Worm (Caenorhabditis elegans) whole organism, L4 larva: ENCODE results near the gene nhr-211.

Source experiments
- ceh-82 ChIP-seq: sonication (generic microtip); optimal IDR thresholded peaks from 2 replicates; lab custom pipeline; 2017; ENCODE audit warnings: missing biosample characterization, missing genetic modification characterization
- dve-1 ChIP-seq: sonication (generic microtip); optimal IDR thresholded peaks from 2 replicates; lab custom pipeline; 2017; ENCODE audit warnings: antibody characterized with exemption, mild to moderate bottlenecking, missing genetic modification characterization, missing compliant biosample characterization; ENCODE audit not compliant: insufficient read depth
- hlh-30 ChIP-seq: sonication (generic microtip); optimal IDR thresholded peaks from 2 replicates; lab custom pipeline; 2017; ENCODE audit warnings: antibody characterized with exemption, mild to moderate bottlenecking, missing genetic modification characterization, missing compliant biosample characterization; ENCODE audit not compliant: insufficient read depth
- rbr-2 ChIP-seq: sonication (generic microtip); optimal IDR thresholded peaks from 2 replicates; lab custom pipeline; 2016; ENCODE audit warnings: missing genotype, missing genetic modification characterization, missing compliant biosample characterization
- sdz-12 ChIP-seq: fragments of 200-800 bp; sonication (Bioruptor generic); optimal IDR thresholded peaks from 2 replicates; lab custom pipeline; 2018; ENCODE audit warnings: mild to moderate bottlenecking, missing genetic modification characterization, missing compliant biosample characterization
- unc-130 ChIP-seq: sonication (generic microtip); optimal IDR thresholded peaks from 2 replicates; lab custom pipeline; 2016; ENCODE audit warnings: missing genetic modification reagents, missing genetic modification characterization, missing compliant biosample characterization
- ztf-11 ChIP-seq: fragments of 150-350 bp; optimal IDR thresholded peaks from 2 replicates; lab custom pipeline; 2014; ENCODE audit warnings: missing biosample characterization, missing genetic modification characterization

DNA sequence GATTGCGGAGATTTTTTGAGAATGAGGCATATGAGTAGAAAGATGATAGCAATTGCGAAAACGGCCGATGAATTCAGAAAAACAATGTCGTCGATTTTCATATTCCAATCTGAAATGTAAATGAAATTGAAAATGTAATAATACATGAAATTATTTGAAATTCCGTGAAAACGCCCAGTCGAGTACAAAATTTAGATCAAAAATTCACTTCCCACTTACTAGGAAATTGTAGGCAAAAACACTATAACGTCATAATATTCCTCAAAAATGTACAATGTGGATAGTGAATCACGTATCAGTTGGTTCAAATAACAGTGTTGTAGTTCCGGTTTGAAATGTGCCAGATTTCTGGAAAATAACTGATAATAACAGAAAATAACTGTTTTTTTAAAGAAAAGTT lies 14.4 kb downstream of the nhr-211 start, which contains the start of gene str-256:
- no peak for TF ChIP-seq unc-130 (GFP tag; lab: Kevin White, UChicago)
- no peak for TF ChIP-seq ztf-11 (tag; lab: Kevin White, UChicago)
- no peak for TF ChIP-seq ceh-82 (tag; lab: Kevin White, UChicago)
- no peak for TF ChIP-seq dve-1
- no peak for TF ChIP-seq hlh-30 (tag; lab: Kevin White, UChicago)
- no peak for TF ChIP-seq sdz-12 (GFP tag; lab: Kevin White, UChicago)
- no peak for TF ChIP-seq rbr-2 (tag; lab: Kevin White, UChicago)
